Fruit fly (Drosophila melanogaster) whole organism, embryonic: Measurements from ENCODE around the gene Rbp1-like.

Experiments used
- Abd-B ChIP-seq: fragments of 200-800 bp; sonication (Bioruptor generic); optimal IDR thresholded peaks from 2 replicates; lab custom pipeline; 2018; ENCODE audit warnings: missing biosample characterization, mild to moderate bottlenecking, missing genetic modification characterization, moderate library complexity
- Aef1 ChIP-seq: fragments of 200-800 bp; sonication (Bioruptor generic); IDR thresholded peaks from 3 replicates; pipeline ENCODE4 v1.3.6; 2022; ENCODE audit warnings: missing biosample characterization, missing genetic modification characterization
- Antp ChIP-seq: fragments of 200-800 bp; sonication (Bioruptor generic); optimal IDR thresholded peaks from 3 replicates; lab custom pipeline; 2016; ENCODE audit warnings: missing biosample characterization, missing genetic modification characterization
- Atf-2 ChIP-seq: fragments of 200-800 bp; sonication (Bioruptor generic); optimal IDR thresholded peaks from 2 replicates; lab custom pipeline; 2016; ENCODE audit warnings: missing biosample characterization, missing genetic modification characterization
- Atf6 ChIP-seq: fragments of 200-800 bp; sonication (Bioruptor generic); IDR thresholded peaks from 2 replicates; pipeline ENCODE4 v1.3.6; 2022; ENCODE audit warnings: missing biosample characterization, missing genetic modification characterization
- CG11456 ChIP-seq: fragments of 200-800 bp; sonication (Bioruptor generic); IDR thresholded peaks from 3 replicates; pipeline ENCODE4 v1.3.6; 2022; ENCODE audit warnings: missing biosample characterization, missing genetic modification characterization
- CG12744 ChIP-seq: fragments of 200-800 bp; sonication (Bioruptor generic); optimal IDR thresholded peaks from 2 replicates; lab custom pipeline; 2016; ENCODE audit warnings: missing biosample characterization, missing genetic modification characterization
- CG12942 ChIP-seq: fragments of 200-800 bp; sonication (Bioruptor generic); optimal IDR thresholded peaks from 3 replicates; lab custom pipeline; 2016; ENCODE audit warnings: missing biosample characterization, missing genetic modification characterization
- CG13287 ChIP-seq: fragments of 200-800 bp; sonication (Bioruptor generic); IDR thresholded peaks from 2 replicates; pipeline ENCODE4 v1.3.6; 2022; ENCODE audit warnings: missing biosample characterization, missing genetic modification characterization; ENCODE audit not compliant: partially characterized antibody
- CG14441 ChIP-seq: fragments of 200-800 bp; sonication (Bioruptor generic); IDR thresholded peaks from 2 replicates; pipeline ENCODE4 v1.3.6; 2022; ENCODE audit warnings: missing biosample characterization, missing genetic modification characterization
- CG14860 ChIP-seq: fragments of 200-800 bp; sonication (Bioruptor generic); IDR thresholded peaks from 3 replicates; pipeline ENCODE4 v1.3.6; 2022; ENCODE audit warnings: missing biosample characterization, missing genetic modification characterization; ENCODE audit not compliant: partially characterized antibody
- CG15479 ChIP-seq: fragments of 200-800 bp; sonication (Bioruptor generic); optimal IDR thresholded peaks from 3 replicates; lab custom pipeline; 2019; ENCODE audit warnings: missing biosample characterization, mild to moderate bottlenecking, missing genetic modification characterization, moderate library complexity
- CG15601 ChIP-seq: fragments of 200-800 bp; sonication (Bioruptor generic); optimal IDR thresholded peaks from 3 replicates; lab custom pipeline; 2019; ENCODE audit warnings: missing biosample characterization, mild to moderate bottlenecking, missing genetic modification characterization, moderate library complexity
- CG1602 ChIP-seq: fragments of 200-800 bp; sonication (Bioruptor generic); optimal IDR thresholded peaks from 3 replicates; lab custom pipeline; 2016; ENCODE audit warnings: missing biosample characterization, missing genetic modification characterization
- CG17361 ChIP-seq: fragments of 200-800 bp; sonication (Bioruptor generic); IDR thresholded peaks from 3 replicates; pipeline ENCODE4 v1.3.6; 2022; ENCODE audit warnings: missing biosample characterization, missing genetic modification characterization
- CG17612 ChIP-seq: fragments of 200-800 bp; sonication (Bioruptor generic); IDR thresholded peaks from 2 replicates; pipeline ENCODE4 v1.3.6; 2022; ENCODE audit warnings: missing biosample characterization, missing genetic modification characterization
- CG17912 ChIP-seq: fragments of 200-800 bp; sonication (Bioruptor generic); optimal IDR thresholded peaks from 2 replicates; lab custom pipeline; 2018; ENCODE audit warnings: missing biosample characterization, mild to moderate bottlenecking, missing genetic modification characterization
- CG2202 ChIP-seq: fragments of 200-800 bp; sonication (Bioruptor generic); optimal IDR thresholded peaks from 2 replicates; lab custom pipeline; 2018; ENCODE audit warnings: missing biosample characterization, mild to moderate bottlenecking, missing genetic modification characterization
- CG31441 ChIP-seq: fragments of 200-800 bp; sonication (Bioruptor generic); IDR thresholded peaks from 2 replicates; pipeline ENCODE4 v1.3.6; 2022; ENCODE audit warnings: missing biosample characterization, missing genetic modification characterization
- CG6272 ChIP-seq: fragments of 200-800 bp; sonication (Bioruptor generic); IDR thresholded peaks from 2 replicates; pipeline ENCODE4 v1.3.6; 2022; ENCODE audit warnings: missing biosample characterization, missing genetic modification characterization
- HLH54F ChIP-seq: fragments of 200-800 bp; sonication (Bioruptor generic); optimal IDR thresholded peaks from 3 replicates; lab custom pipeline; 2016; ENCODE audit warnings: missing biosample characterization, missing genetic modification characterization
- Hand ChIP-seq: fragments of 200-800 bp; sonication (Bioruptor generic); optimal IDR thresholded peaks from 2 replicates; lab custom pipeline; 2017; ENCODE audit warnings: mild to moderate bottlenecking, missing biosample characterization, missing genetic modification reagents, missing genetic modification characterization
- Hr78 ChIP-seq, 2 experiments: fragments of 200-800 bp in 1 of 2; fragments of >200 bp in 1 of 2; sonication (Bioruptor generic) in 1 of 2; optimal IDR thresholded peaks; 2 replicates each; lab custom pipeline; 2017 to 2019; ENCODE audit warnings: missing biosample characterization in 2 of 2, missing genetic modification characterization in 2 of 2, mild to moderate bottlenecking in 1 of 2, moderate library complexity in 1 of 2
- Oaz ChIP-seq: fragments of 200-800 bp; sonication (Bioruptor generic); IDR thresholded peaks from 2 replicates; pipeline ENCODE4 v1.3.6; 2022; ENCODE audit warnings: missing biosample characterization, missing genetic modification characterization
- Ravus ChIP-seq: fragments of 200-800 bp; sonication (Bioruptor generic); IDR thresholded peaks from 2 replicates; pipeline ENCODE4 v1.3.6; 2022; ENCODE audit warnings: missing biosample characterization, missing genetic modification characterization
- Scr ChIP-seq: fragments of 200-800 bp; sonication (Bioruptor generic); IDR thresholded peaks from 2 replicates; pipeline ENCODE4 v1.3.6; 2022; ENCODE audit warnings: missing biosample characterization, missing genetic modification characterization; ENCODE audit not compliant: partially characterized antibody
- Xrp1 ChIP-seq: fragments of 200-800 bp; sonication (Bioruptor generic); IDR thresholded peaks from 2 replicates; pipeline ENCODE4 v1.3.6; 2022; ENCODE audit warnings: missing biosample characterization, missing genetic modification characterization
- ara ChIP-seq: fragments of 200-800 bp; sonication (Bioruptor generic); IDR thresholded peaks from 2 replicates; pipeline ENCODE4 v1.3.6; 2022; ENCODE audit warnings: missing biosample characterization, missing genetic modification characterization
- az2 ChIP-seq: fragments of 200-800 bp; sonication (Bioruptor generic); optimal IDR thresholded peaks from 3 replicates; lab custom pipeline; 2016; ENCODE audit warnings: missing biosample characterization, missing genetic modification characterization
- danr ChIP-seq: fragments of 200-800 bp; sonication (Bioruptor generic); IDR thresholded peaks from 2 replicates; pipeline ENCODE4 v1.3.6; 2022; ENCODE audit warnings: missing biosample characterization, missing genetic modification characterization
- dimm ChIP-seq: fragments of 200-800 bp; sonication (Bioruptor generic); IDR thresholded peaks from 2 replicates; pipeline ENCODE4 v1.3.6; 2022; ENCODE audit warnings: missing biosample characterization, missing genetic modification characterization
- dmrt99B ChIP-seq: fragments of 200-800 bp; sonication (Bioruptor generic); optimal IDR thresholded peaks from 2 replicates; lab custom pipeline; 2018; ENCODE audit warnings: missing biosample characterization, mild to moderate bottlenecking, missing genetic modification characterization, moderate library complexity
- ewg ChIP-seq: fragments of 200-800 bp; sonication (Bioruptor generic); optimal IDR thresholded peaks from 3 replicates; lab custom pipeline; 2017; ENCODE audit warnings: mild to moderate bottlenecking, missing biosample characterization, missing genetic modification reagents, missing genetic modification characterization
- fd96Cb ChIP-seq: fragments of 200-800 bp; sonication (Bioruptor generic); optimal IDR thresholded peaks from 2 replicates; lab custom pipeline; 2018; ENCODE audit warnings: missing biosample characterization, mild to moderate bottlenecking, missing genetic modification characterization, moderate library complexity
- kah ChIP-seq: fragments of 200-800 bp; sonication (Bioruptor generic); optimal IDR thresholded peaks from 2 replicates; lab custom pipeline; 2018; ENCODE audit warnings: missing biosample characterization, mild to moderate bottlenecking, missing genetic modification characterization
- lab ChIP-seq: fragments of 200-800 bp; sonication (Bioruptor generic); optimal IDR thresholded peaks from 3 replicates; lab custom pipeline; 2017; ENCODE audit warnings: missing biosample characterization, missing genetic modification characterization, mild to moderate bottlenecking, moderate library complexity, missing genetic modification reagents
- lbe ChIP-seq: fragments of 200-800 bp; sonication (Bioruptor generic); optimal IDR thresholded peaks from 2 replicates; lab custom pipeline; 2016; ENCODE audit warnings: missing biosample characterization, mild to moderate bottlenecking, missing genetic modification characterization
- maf-S ChIP-seq: fragments of 200-800 bp; sonication (Bioruptor generic); optimal IDR thresholded peaks from 2 replicates; lab custom pipeline; 2016; ENCODE audit warnings: missing biosample characterization, missing genetic modification characterization
- odd ChIP-seq: fragments of 200-800 bp; sonication (Bioruptor generic); optimal IDR thresholded peaks from 2 replicates; lab custom pipeline; 2017; ENCODE audit warnings: missing biosample characterization, mild to moderate bottlenecking, missing genetic modification characterization
- org-1 ChIP-seq: fragments of 200-800 bp; sonication (Bioruptor generic); optimal IDR thresholded peaks from 2 replicates; lab custom pipeline; 2017; ENCODE audit warnings: missing biosample characterization, missing genetic modification characterization
- otp ChIP-seq: fragments of 200-800 bp; sonication (Bioruptor generic); IDR thresholded peaks from 3 replicates; pipeline ENCODE4, ENCODE4 v1.3.6; 2022; ENCODE audit warnings: missing biosample characterization, missing genetic modification characterization
- pb ChIP-seq: fragments of 200-800 bp; sonication (Bioruptor generic); optimal IDR thresholded peaks from 3 replicates; lab custom pipeline; 2016; ENCODE audit warnings: missing biosample characterization, missing genetic modification characterization
- phol ChIP-seq: fragments of 200-800 bp; sonication (Bioruptor generic); optimal IDR thresholded peaks from 3 replicates; lab custom pipeline; 2018; ENCODE audit warnings: missing biosample characterization, mild to moderate bottlenecking, missing genetic modification characterization, moderate library complexity
- sima ChIP-seq: fragments of 200-800 bp; sonication (Bioruptor generic); optimal IDR thresholded peaks from 2 replicates; lab custom pipeline; 2016; ENCODE audit warnings: missing biosample characterization, missing genetic modification characterization
- stc ChIP-seq: fragments of 200-800 bp; sonication (Bioruptor generic); IDR thresholded peaks from 2 replicates; pipeline ENCODE4 v1.3.6; 2022; ENCODE audit warnings: missing biosample characterization, missing genetic modification characterization
- tap ChIP-seq: fragments of 200-800 bp; optimal IDR thresholded peaks from 3 replicates; lab custom pipeline; 2019; ENCODE audit warnings: missing biosample characterization, mild to moderate bottlenecking, missing genetic modification characterization, moderate library complexity
- trh ChIP-seq: fragments of 200-800 bp; sonication (Bioruptor generic); optimal IDR thresholded peaks from 2 replicates; lab custom pipeline; 2016; ENCODE audit warnings: missing biosample characterization, missing genetic modification characterization
- unpg ChIP-seq: fragments of 200-800 bp; sonication (Bioruptor generic); optimal IDR thresholded peaks from 3 replicates; lab custom pipeline; 2018; ENCODE audit warnings: missing biosample characterization, mild to moderate bottlenecking, missing genetic modification characterization, moderate library complexity
- zf30C ChIP-seq: fragments of 200-800 bp; sonication (Bioruptor generic); optimal IDR thresholded peaks from 3 replicates; lab custom pipeline; 2018; ENCODE audit warnings: missing biosample characterization, mild to moderate bottlenecking, missing genetic modification characterization

The Rbp1-like gene

DNA sequence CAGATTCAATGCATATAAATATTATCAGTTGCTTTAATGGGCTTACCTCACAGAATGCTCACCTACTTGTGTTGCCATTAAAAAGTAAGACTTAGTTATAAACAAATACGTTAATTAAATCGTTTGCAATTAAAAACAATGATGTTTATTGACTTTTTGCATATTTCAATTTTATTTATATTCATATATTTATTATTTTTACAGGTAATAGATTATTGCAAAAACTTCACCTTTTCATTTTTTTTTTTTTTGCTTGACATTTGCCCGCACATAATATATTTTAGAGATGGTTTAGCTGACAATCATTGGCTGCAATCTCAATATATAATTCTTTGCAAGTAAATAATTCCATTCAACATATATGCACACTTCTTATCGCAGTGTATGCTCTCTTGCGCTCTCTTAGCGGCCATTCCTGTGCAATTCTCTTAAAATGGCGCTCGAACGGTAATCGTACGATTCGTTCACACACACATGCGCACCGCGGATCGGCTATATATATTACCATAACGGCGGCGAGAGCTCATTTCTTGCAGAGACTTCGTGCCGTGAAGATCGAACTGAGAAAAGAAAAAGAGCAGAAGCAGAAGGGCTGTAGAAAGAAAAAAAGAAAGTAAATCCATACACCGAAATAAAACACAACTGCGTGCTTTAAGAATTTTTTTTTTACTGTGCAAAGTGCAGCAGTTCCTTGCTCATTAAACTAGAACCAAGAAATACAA is 11.9 kb upstream of the Rbp1-like start, which contains the start of gene Bcat (continued):
- TF ChIP-seq lbe (peak; percentile 18), kah (GFP tag; lab: Kevin White, UChicago) (peak; percentile 21), Scr (GFP tag; lab: Robert Waterston, UW) (no peak), Atf-2 (peak; percentile 28), fd96Cb (peak; percentile 60), trh (GFP tag; lab: Kevin White, UChicago) (no peak), Oaz (GFP tag; lab: Robert Waterston, UW) (no peak), phol (peak; percentile 71), CG14441 (GFP tag; lab: Robert Waterston, UW) (peak; percentile 57), CG13287 (GFP tag; lab: Robert Waterston, UW) (no peak; the same call in 1 of the 2 replicates), dimm (GFP tag; lab: Robert Waterston, UW) (no peak), danr (peak; percentile 38; the same call in 1 of the 2 replicates), CG31441 (peak; percentile 82), stc (GFP tag; lab: Robert Waterston, UW) (0 out of 2 replicates have a peak, but pooled peaks have one; percentile 49), CG17612 (GFP tag; lab: Robert Waterston, UW) (no peak), HLH54F (peak; percentile 33), CG2202 (tag; lab: Kevin White, UChicago) (no peak), Xrp1 (peak; percentile 34; the same call in 1 of the 2 replicates), CG6272 (GFP tag; lab: Robert Waterston, UW) (no peak), Hr78 (GFP tag; optimal IDR thresholded peaks at IDR 0.05; lab: Kevin White, UChicago) (peak in 1 of 2 experiments; percentile 20), org-1 (GFP tag; lab: Kevin White, UChicago) (peak; percentile 70), zf30C (GFP tag; lab: Kevin White, UChicago) (peak; percentile 72), ewg (GFP tag; lab: Kevin White, UChicago) (peak; percentile 57), Antp (no peak), CG15479 (GFP tag; lab: Kevin White, UChicago) (peak; percentile 24), CG17361 (GFP tag; lab: Robert Waterston, UW) (peak; percentile 93), otp (GFP tag; lab: Robert Waterston, UW) (no peak), CG12942 (GFP tag; lab: Kevin White, UChicago) (peak; percentile 54), CG14860 (no peak), Hand (GFP tag; lab: Kevin White, UChicago) (peak; percentile 71), sima (GFP tag; lab: Kevin White, UChicago) (no peak), pb (no peak), unpg (GFP tag; lab: Kevin White, UChicago) (peak; percentile 50), lab (GFP tag; lab: Kevin White, UChicago) (peak; percentile 62), Atf6 (GFP tag; lab: Robert Waterston, UW) (peak; percentile 57; the same call in 1 of the 2 replicates), CG11456 (GFP tag; lab: Robert Waterston, UW) (peak; percentile 63; the same call in 1 of the 3 replicates), Abd-B (GFP tag; lab: Kevin White, UChicago) (peak; percentile 60), odd (GFP tag; lab: Kevin White, UChicago) (peak; percentile 75), CG15601 (no peak), maf-S (GFP tag; lab: Kevin White, UChicago) (peak; percentile 18), tap (peak; percentile 44), CG17912 (GFP tag; lab: Kevin White, UChicago) (no peak), ara (no peak), Ravus (no peak), az2 (peak; percentile 49), dmrt99B (tag; lab: Kevin White, UChicago) (peak; percentile 80), CG12744 (no peak), Aef1 (GFP tag; lab: Robert Waterston, UW) (0 out of 3 replicates have a peak, but pooled peaks have one; percentile 15), CG1602 (GFP tag; lab: Kevin White, UChicago) (peak; percentile 53)
